Worm (Caenorhabditis elegans) whole organism, L1 larva: ENCODE results near the gene H35B03.2.
A peak's percentile ranks its signal among the peaks of the same experiment; 100 is the strongest.

Experiments used
- C16A3.4 ChIP-seq: fragments of 150-350 bp; optimal IDR thresholded peaks from 2 replicates; lab custom pipeline; 2014; ENCODE audit warnings: missing biosample characterization, missing genetic modification characterization
- aha-1 ChIP-seq: fragments of 150-350 bp; optimal IDR thresholded peaks from 2 replicates; lab custom pipeline; 2014; ENCODE audit warnings: missing biosample characterization, missing genetic modification characterization
- alr-1 ChIP-seq: fragments of 200-800 bp; sonication (Bioruptor generic); optimal IDR thresholded peaks from 2 replicates; lab custom pipeline; 2018; ENCODE audit warnings: borderline replicate concordance, mild to moderate bottlenecking, missing genetic modification characterization, missing compliant biosample characterization
- ama-1 ChIP-seq: fragments of 150-350 bp; optimal IDR thresholded peaks from 2 replicates; lab custom pipeline; 2014
- blmp-1 ChIP-seq: fragments of 150-350 bp; optimal IDR thresholded peaks from 2 replicates; lab custom pipeline; 2014; ENCODE audit warnings: missing biosample characterization, missing genetic modification characterization
- ceh-8 ChIP-seq: fragments of 200-800 bp; sonication (Bioruptor generic); optimal IDR thresholded peaks from 2 replicates; lab custom pipeline; 2018; ENCODE audit warnings: mild to moderate bottlenecking, missing genetic modification characterization, moderate library complexity, missing compliant biosample characterization
- ceh-82 ChIP-seq, 3 experiments: fragments of 150-350 bp in 1 of 3; sonication (generic microtip) in 2 of 3; optimal IDR thresholded peaks; 2 replicates each; lab custom pipeline; 2014 to 2017; ENCODE audit warnings: missing biosample characterization in 3 of 3, missing genetic modification characterization in 3 of 3
- ceh-88 ChIP-seq: fragments of 200-800 bp; sonication (Bioruptor generic); IDR thresholded peaks from 2 replicates; pipeline ENCODE4 v1.3.6; 2022; ENCODE audit warnings: missing genetic modification characterization, missing compliant biosample characterization
- ceh-90 ChIP-seq: sonication (generic microtip); optimal IDR thresholded peaks from 2 replicates; lab custom pipeline; 2016; ENCODE audit warnings: missing genetic modification characterization, missing compliant biosample characterization
- dsc-1 ChIP-seq: sonication (generic microtip); optimal IDR thresholded peaks from 2 replicates; lab custom pipeline; 2016; ENCODE audit warnings: mild to moderate bottlenecking, missing genetic modification characterization, missing compliant biosample characterization
- efl-1 ChIP-seq, 4 experiments: fragments of 150-350 bp; optimal IDR thresholded peaks in 3 of 4; peaks in 1 of 4; 1 replicate in 1 of 4; 2 replicates in 3 of 4; lab custom pipeline; 2014; ENCODE audit warnings: missing biosample characterization in 2 of 4, missing genetic modification characterization in 2 of 4, missing genetic modification reagents in 2 of 4
- efl-3 ChIP-seq: fragments of 200-800 bp; sonication (Bioruptor generic); optimal IDR thresholded peaks from 2 replicates; lab custom pipeline; 2018; ENCODE audit warnings: mild to moderate bottlenecking, missing genetic modification characterization, missing compliant biosample characterization
- egl-13 ChIP-seq: sonication (generic microtip); optimal IDR thresholded peaks from 2 replicates; lab custom pipeline; 2016; ENCODE audit warnings: missing genotype, missing genetic modification reagents, missing genetic modification characterization, missing compliant biosample characterization
- elt-2 ChIP-seq: sonication (generic microtip); optimal IDR thresholded peaks from 2 replicates; lab custom pipeline; 2016; ENCODE audit warnings: missing genetic modification characterization, mild to moderate bottlenecking, inconsistent platforms, missing compliant biosample characterization, missing genetic modification reagents
- elt-3 ChIP-seq, 6 experiments: fragments of 150-350 bp in 1 of 6; sonication (generic microtip); optimal IDR thresholded peaks; 2 replicates each; lab custom pipeline; 2017 to 2018; ENCODE audit warnings: missing biosample characterization in 6 of 6, missing genetic modification characterization in 6 of 6, inconsistent platforms in 1 of 6
- ets-5 ChIP-seq: fragments of 200-800 bp; sonication (Bioruptor generic); IDR thresholded peaks from 2 replicates; pipeline ENCODE4 v1.3.6; 2022; ENCODE audit warnings: missing genetic modification characterization, missing compliant biosample characterization
- fos-1 ChIP-seq: fragments of 150-350 bp; optimal IDR thresholded peaks from 2 replicates; lab custom pipeline; 2014; ENCODE audit warnings: missing biosample characterization, missing genetic modification characterization
- hlh-4 ChIP-seq: sonication (generic microtip); optimal IDR thresholded peaks from 2 replicates; lab custom pipeline; 2016; ENCODE audit warnings: mild to moderate bottlenecking, missing genetic modification characterization, missing compliant biosample characterization
- jun-1 ChIP-seq: fragments of 150-350 bp; optimal IDR thresholded peaks from 2 replicates; lab custom pipeline; 2014; ENCODE audit warnings: missing biosample characterization, missing genetic modification reagents, missing genetic modification characterization
- lin-14 ChIP-seq: fragments of 200-800 bp; sonication (Bioruptor generic); optimal IDR thresholded peaks from 2 replicates; lab custom pipeline; 2018; ENCODE audit warnings: mild to moderate bottlenecking, missing genetic modification characterization, moderate library complexity, missing compliant biosample characterization
- lin-15B ChIP-seq: fragments of 150-350 bp; sonication (generic microtip); optimal IDR thresholded peaks from 3 replicates; lab custom pipeline; 2014; ENCODE audit warnings: missing biosample characterization, missing genetic modification characterization
- lin-35 ChIP-seq, 2 experiments: fragments of 150-350 bp; optimal IDR thresholded peaks; 2 replicates each; lab custom pipeline; 2014; ENCODE audit warnings: missing biosample characterization in 2 of 2, missing genetic modification characterization in 2 of 2, missing genetic modification reagents in 2 of 2
- lin-39 ChIP-seq: fragments of 150-350 bp; optimal IDR thresholded peaks from 2 replicates; lab custom pipeline; 2014; ENCODE audit warnings: missing biosample characterization, missing genetic modification reagents, missing genetic modification characterization
- lir-3 ChIP-seq: sonication (generic microtip); optimal IDR thresholded peaks from 2 replicates; lab custom pipeline; 2016; ENCODE audit warnings: mild to moderate bottlenecking, missing genetic modification characterization, moderate library complexity, missing compliant biosample characterization; ENCODE audit not compliant: poor library complexity
- mab-9 ChIP-seq: fragments of 200-800 bp; sonication (Bioruptor generic); IDR thresholded peaks from 2 replicates; pipeline ENCODE4 v1.3.6; 2022; ENCODE audit warnings: missing genetic modification reagents, missing genetic modification characterization, missing compliant biosample characterization
- mef-2 ChIP-seq: fragments of 150-350 bp; optimal IDR thresholded peaks from 2 replicates; lab custom pipeline; 2014; ENCODE audit warnings: missing biosample characterization, missing genetic modification characterization
- nhr-19 ChIP-seq: fragments of 200-800 bp; sonication (Bioruptor generic); conservative IDR thresholded peaks from 2 replicates; pipeline ENCODE4 v1.3.6; 2022; ENCODE audit warnings: missing genetic modification characterization, missing compliant biosample characterization
- nhr-20 ChIP-seq: sonication (generic microtip); optimal IDR thresholded peaks from 2 replicates; lab custom pipeline; 2016; ENCODE audit warnings: mild to moderate bottlenecking, missing genetic modification characterization, missing compliant biosample characterization
- nhr-237 ChIP-seq: fragments of 150-350 bp; optimal IDR thresholded peaks from 2 replicates; lab custom pipeline; 2014; ENCODE audit warnings: missing biosample characterization, missing genetic modification characterization
- nhr-47 ChIP-seq: sonication (generic microtip); optimal IDR thresholded peaks from 2 replicates; lab custom pipeline; 2016; ENCODE audit warnings: mild to moderate bottlenecking, missing genetic modification characterization, moderate library complexity, missing compliant biosample characterization
- nhr-71 ChIP-seq: sonication (generic microtip); optimal IDR thresholded peaks from 2 replicates; lab custom pipeline; 2016; ENCODE audit warnings: mild to moderate bottlenecking, missing genetic modification characterization, moderate library complexity, missing compliant biosample characterization
- nhr-76 ChIP-seq: sonication (generic microtip); optimal IDR thresholded peaks from 2 replicates; lab custom pipeline; 2017; ENCODE audit warnings: missing biosample characterization, missing genetic modification characterization
- nhr-77 ChIP-seq: fragments of 150-350 bp; optimal IDR thresholded peaks from 2 replicates; lab custom pipeline; 2014; ENCODE audit warnings: missing biosample characterization, missing genetic modification characterization
- nhr-85 ChIP-seq: sonication (generic microtip); peaks from one replicate; lab custom pipeline; 2016; ENCODE audit warnings: missing genetic modification characterization, inconsistent platforms, missing compliant biosample characterization
- pag-3 ChIP-seq: sonication (generic microtip); optimal IDR thresholded peaks from 2 replicates; lab custom pipeline; 2017; ENCODE audit warnings: missing genetic modification characterization, mild to moderate bottlenecking, missing compliant biosample characterization, antibody characterized with exemption, borderline replicate concordance; ENCODE audit not compliant: insufficient read depth
- pqm-1 ChIP-seq: sonication (generic microtip); optimal IDR thresholded peaks from 3 replicates; lab custom pipeline; 2017; ENCODE audit warnings: missing biosample characterization, missing genetic modification characterization
- skn-1 ChIP-seq: fragments of 150-350 bp; optimal IDR thresholded peaks from 2 replicates; lab custom pipeline; 2014; ENCODE audit warnings: missing biosample characterization, missing genetic modification characterization
- snpc-4 ChIP-seq: fragments of 150-350 bp; optimal IDR thresholded peaks from 2 replicates; lab custom pipeline; 2014; ENCODE audit warnings: missing biosample characterization, missing genetic modification characterization
- snu-23 ChIP-seq: sonication (generic microtip); optimal IDR thresholded peaks from 2 replicates; lab custom pipeline; 2016; ENCODE audit warnings: missing genetic modification characterization, missing compliant biosample characterization
- sptf-1 ChIP-seq: fragments of 150-350 bp; optimal IDR thresholded peaks from 2 replicates; lab custom pipeline; 2014; ENCODE audit warnings: missing biosample characterization, missing genetic modification characterization
- swsn-7 ChIP-seq: sonication (generic microtip); optimal IDR thresholded peaks from 2 replicates; lab custom pipeline; 2016; ENCODE audit warnings: missing genetic modification characterization, missing compliant biosample characterization
- tlp-1 ChIP-seq: fragments of 150-350 bp; optimal IDR thresholded peaks from 2 replicates; lab custom pipeline; 2014; ENCODE audit warnings: missing biosample characterization, missing genetic modification characterization
- unc-130 ChIP-seq: fragments of 150-350 bp; optimal IDR thresholded peaks from 2 replicates; lab custom pipeline; 2017; ENCODE audit warnings: missing biosample characterization, missing genetic modification characterization, inconsistent platforms
- unc-30 ChIP-seq: sonication (generic microtip); optimal IDR thresholded peaks from 2 replicates; lab custom pipeline; 2017; ENCODE audit warnings: missing biosample characterization, missing genetic modification characterization
- unc-62 ChIP-seq: fragments of 150-350 bp; optimal IDR thresholded peaks from 2 replicates; lab custom pipeline; 2014; ENCODE audit warnings: missing biosample characterization, missing genetic modification reagents, missing genetic modification characterization
- unc-86 ChIP-seq: sonication (generic microtip); optimal IDR thresholded peaks from 2 replicates; lab custom pipeline; 2016; ENCODE audit warnings: missing genetic modification characterization, missing compliant biosample characterization
- unc-98 ChIP-seq: fragments of 200-800 bp; sonication (Bioruptor generic); IDR thresholded peaks from 2 replicates; pipeline ENCODE4 v1.3.6; 2022; ENCODE audit warnings: missing genetic modification characterization, missing compliant biosample characterization
- zag-1 ChIP-seq: fragments of 150-350 bp; optimal IDR thresholded peaks from 2 replicates; lab custom pipeline; 2014; ENCODE audit warnings: missing biosample characterization, missing genetic modification characterization
- zip-4 ChIP-seq: fragments of 200-800 bp; sonication (Bioruptor generic); optimal IDR thresholded peaks from 2 replicates; lab custom pipeline; 2018; ENCODE audit warnings: mild to moderate bottlenecking, missing genetic modification characterization, moderate library complexity, missing compliant biosample characterization
- ztf-11 ChIP-seq, 2 experiments: sonication (generic microtip); optimal IDR thresholded peaks; 2 replicates each; lab custom pipeline; 2016 to 2017; ENCODE audit warnings: missing genetic modification characterization in 2 of 2, missing biosample characterization in 1 of 2, missing compliant biosample characterization in 1 of 2

The H35B03.2 gene

DNA sequence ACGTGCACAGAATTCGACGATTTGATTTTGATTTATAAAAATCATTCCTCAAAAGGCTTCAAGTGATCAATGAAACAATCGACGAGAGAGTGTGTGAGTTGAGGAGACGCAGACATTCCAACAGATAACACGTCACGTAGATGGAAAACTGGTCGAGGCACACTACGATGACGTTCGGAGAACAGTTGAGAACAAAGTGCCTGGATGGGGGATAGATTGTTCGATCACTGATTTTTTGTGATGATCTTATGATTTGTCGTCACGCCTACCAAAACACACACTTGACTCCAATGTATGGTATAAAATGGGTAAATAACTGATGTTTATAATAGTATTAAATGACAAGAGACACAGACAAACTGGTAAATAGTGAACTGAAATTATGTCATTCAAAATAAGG is 46.9 kb upstream of the H35B03.2 start (continued):
- TF ChIP-seq ceh-88 (GFP tag; lab: Robert Waterston, UW) (no peak), ceh-90 (tag; lab: Kevin White, UChicago) (no peak), nhr-76 (tag; lab: Kevin White, UChicago) (no peak), alr-1 (tag; lab: Kevin White, UChicago) (no peak), lin-15B (tag; lab: Kevin White, UChicago) (no peak), nhr-237 (tag; lab: Kevin White, UChicago) (no peak), unc-130 (no peak), elt-2 (peak; percentile 52), aha-1 (no peak), unc-62 (GFP tag; lab: Kevin White, UChicago) (no peak), efl-3 (GFP tag; lab: Kevin White, UChicago) (no peak), ets-5 (GFP tag; lab: Robert Waterston, UW) (no peak), swsn-7 (tag; lab: Kevin White, UChicago) (no peak), sptf-1 (no peak), lir-3 (tag; lab: Kevin White, UChicago) (no peak), unc-30 (tag; lab: Kevin White, UChicago) (no peak), egl-13 (tag; lab: Kevin White, UChicago) (no peak), zag-1 (tag; lab: Kevin White, UChicago) (no peak), nhr-20 (tag; lab: Kevin White, UChicago) (peak; percentile 93), skn-1 (tag; lab: Kevin White, UChicago) (no peak), ztf-11 (tag; optimal IDR thresholded peaks at IDR 0.05; lab: Kevin White, UChicago) (no peak), blmp-1 (peak; percentile 3), lin-35 (GFP tag; optimal IDR thresholded peaks at IDR 0.05; lab: Kevin White, UChicago) (peak in 1 of 2 experiments; percentile 58), hlh-4 (tag; lab: Kevin White, UChicago) (no peak), ceh-82 (tag; optimal IDR thresholded peaks at IDR 0.05; lab: Kevin White, UChicago) (no peak), mab-9 (GFP tag; lab: Robert Waterston, UW) (no peak), ama-1 (lab: Kevin White, UChicago) (no peak), pag-3 (tag; lab: Kevin White, UChicago) (no peak), mef-2 (tag; lab: Kevin White, UChicago) (no peak), nhr-77 (tag; lab: Kevin White, UChicago) (no peak), snpc-4 (tag; lab: Kevin White, UChicago) (no peak), ceh-8 (no peak), elt-3 (tag; optimal IDR thresholded peaks at IDR 0.05; lab: Kevin White, UChicago) (peak in 2 of 6 experiments; percentile 33 to 34), lin-39 (tag; lab: Kevin White, UChicago) (no peak), nhr-85 (tag; lab: Kevin White, UChicago) (peak; percentile 95), unc-86 (tag; lab: Kevin White, UChicago) (no peak), lin-14 (GFP tag; lab: Kevin White, UChicago) (peak; percentile 64)

DNA sequence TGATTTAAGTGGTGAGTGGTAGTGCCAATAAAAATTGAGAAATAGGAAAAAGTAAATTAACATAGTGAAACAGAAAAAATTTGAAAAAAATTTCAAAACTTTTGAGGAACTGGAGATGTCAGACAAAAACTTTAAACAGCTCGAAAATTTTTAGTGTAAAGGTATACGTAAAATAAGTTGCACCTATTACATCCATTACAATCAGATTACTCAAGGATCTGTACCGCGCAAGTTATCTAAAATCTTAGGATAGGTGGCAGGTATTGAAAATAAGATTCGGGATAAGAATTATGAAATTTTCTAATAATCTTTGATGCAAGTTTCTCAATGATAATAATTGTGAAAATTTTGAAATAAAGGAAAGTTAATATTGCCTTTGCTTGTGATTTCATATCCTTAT is 35.3 kb upstream of the H35B03.2 start:
- TF ChIP-seq unc-130: no peak
- TF ChIP-seq efl-1 (optimal IDR thresholded peaks at IDR 0.05; lab: Kevin White, UChicago): no peak
- TF ChIP-seq efl-1 (GFP tag; optimal IDR thresholded peaks at IDR 0.05 in 1 of 2; lab: Kevin White, UChicago): peak in 1 of 2 experiments; percentile 88

DNA sequence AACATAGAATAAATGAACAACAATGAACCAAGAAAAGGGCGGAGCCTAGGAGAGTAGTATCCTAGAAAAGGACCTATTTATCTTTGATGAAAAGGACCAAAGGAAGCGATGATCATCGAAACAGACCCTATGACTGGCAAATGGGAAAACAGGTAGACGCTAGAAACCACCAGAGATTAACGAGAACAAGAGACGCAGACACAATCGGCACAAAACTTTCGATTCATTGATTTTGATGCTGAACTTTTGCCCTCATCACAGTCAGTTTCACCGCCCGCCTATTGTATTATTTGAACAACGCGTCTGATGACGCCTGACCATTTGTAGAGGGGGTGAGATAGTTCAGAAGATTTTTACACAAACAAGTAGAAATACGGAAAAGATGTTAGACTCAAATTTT is 34.2 kb upstream of the H35B03.2 start:
- TF ChIP-seq aha-1 (no peak), swsn-7 (tag; lab: Kevin White, UChicago) (no peak), nhr-19 (GFP tag; lab: Robert Waterston, UW) (peak; percentile 36), elt-3 (tag; optimal IDR thresholded peaks at IDR 0.05; lab: Kevin White, UChicago) (peak in 3 of 6 experiments; percentile 36 to 81 (median 46)), jun-1 (no peak), nhr-76 (tag; lab: Kevin White, UChicago) (no peak), nhr-47 (tag; lab: Kevin White, UChicago) (peak; percentile 19), tlp-1 (tag; lab: Kevin White, UChicago) (no peak), skn-1 (tag; lab: Kevin White, UChicago) (no peak), dsc-1 (no peak), pqm-1 (tag; lab: Kevin White, UChicago) (no peak), lin-35 (GFP tag; optimal IDR thresholded peaks at IDR 0.05; lab: Kevin White, UChicago) (peak in 1 of 2 experiments; percentile 64), nhr-20 (tag; lab: Kevin White, UChicago) (peak; percentile 87), fos-1 (tag; lab: Kevin White, UChicago) (no peak), nhr-71 (tag; lab: Kevin White, UChicago) (peak; percentile 71), zip-4 (no peak), snu-23 (peak; percentile 66), C16A3.4 (tag; lab: Kevin White, UChicago) (no peak), alr-1 (tag; lab: Kevin White, UChicago) (no peak), unc-98 (no peak)
